Fruit fly (Drosophila melanogaster) whole organism, prepupa: ENCODE results near the gene CG2975.

Experiments
- Blimp-1 ChIP-seq: fragments of 200-800 bp; sonication (Bioruptor generic); optimal IDR thresholded peaks from 3 replicates; lab custom pipeline; 2017; ENCODE audit warnings: missing biosample characterization, missing genetic modification characterization, mild to moderate bottlenecking, moderate library complexity, missing genetic modification reagents
- CG10631 ChIP-seq: fragments of 200-800 bp; sonication (Bioruptor generic); optimal IDR thresholded peaks from 2 replicates; lab custom pipeline; 2016; ENCODE audit warnings: missing biosample characterization, missing genetic modification characterization
- CG1621 ChIP-seq: fragments of 200-800 bp; sonication (Bioruptor generic); optimal IDR thresholded peaks from 3 replicates; lab custom pipeline; 2018; ENCODE audit warnings: missing biosample characterization, mild to moderate bottlenecking, missing genetic modification characterization
- CG16779 ChIP-seq: fragments of 200-800 bp; sonication (Bioruptor generic); optimal IDR thresholded peaks from 3 replicates; lab custom pipeline; 2017; ENCODE audit warnings: missing biosample characterization, mild to moderate bottlenecking, missing genetic modification characterization
- CG3032 ChIP-seq: fragments of 200-800 bp; optimal IDR thresholded peaks from 2 replicates; lab custom pipeline; 2019; ENCODE audit warnings: missing biosample characterization, mild to moderate bottlenecking, missing genetic modification characterization, moderate library complexity
- CG31627 ChIP-seq: fragments of 200-800 bp; sonication (Bioruptor generic); optimal IDR thresholded peaks from 3 replicates; lab custom pipeline; 2016; ENCODE audit warnings: missing biosample characterization, missing genetic modification characterization
- CG32006 ChIP-seq: fragments of 200-800 bp; sonication (Bioruptor generic); optimal IDR thresholded peaks from 3 replicates; lab custom pipeline; 2017; ENCODE audit warnings: missing biosample characterization, mild to moderate bottlenecking, missing genetic modification characterization
- CG34406 ChIP-seq: fragments of 200-800 bp; sonication (Bioruptor generic); optimal IDR thresholded peaks from 3 replicates; lab custom pipeline; 2016; ENCODE audit warnings: missing biosample characterization, missing genetic modification characterization
- CG6792 ChIP-seq: fragments of 200-800 bp; sonication (Bioruptor generic); optimal IDR thresholded peaks from 3 replicates; lab custom pipeline; 2016; ENCODE audit warnings: missing biosample characterization, missing genetic modification characterization
- CG6808 ChIP-seq: fragments of 200-800 bp; sonication (Bioruptor generic); optimal IDR thresholded peaks from 3 replicates; lab custom pipeline; 2017; ENCODE audit warnings: missing biosample characterization, missing genetic modification characterization, mild to moderate bottlenecking, moderate library complexity, missing genetic modification reagents
- CG6854 ChIP-seq: fragments of 200-800 bp; sonication (Bioruptor generic); optimal IDR thresholded peaks from 2 replicates; lab custom pipeline; 2017; ENCODE audit warnings: missing biosample characterization, mild to moderate bottlenecking, missing genetic modification characterization
- CG7368 ChIP-seq: fragments of 200-800 bp; sonication (Bioruptor generic); optimal IDR thresholded peaks from 3 replicates; lab custom pipeline; 2016; ENCODE audit warnings: missing biosample characterization, missing genetic modification characterization
- CG8119 ChIP-seq: fragments of 200-800 bp; sonication (Bioruptor generic); IDR thresholded peaks from 3 replicates; pipeline ENCODE4 v1.3.6; 2022; ENCODE audit warnings: missing biosample characterization, missing genetic modification characterization
- CG9139 ChIP-seq: fragments of 200-800 bp; sonication (Bioruptor generic); optimal IDR thresholded peaks from 3 replicates; lab custom pipeline; 2017; ENCODE audit warnings: missing biosample characterization, mild to moderate bottlenecking, missing genetic modification characterization
- Eip75B ChIP-seq: fragments of 200-800 bp; sonication (Bioruptor generic); optimal IDR thresholded peaks from 3 replicates; lab custom pipeline; 2016; ENCODE audit warnings: missing biosample characterization, missing genetic modification characterization
- Eip78C ChIP-seq: fragments of 200-800 bp; sonication (Bioruptor generic); peaks from one replicate; lab custom pipeline; 2016; ENCODE audit warnings: missing biosample characterization, missing genetic modification characterization
- Ets21C ChIP-seq: fragments of 200-800 bp; sonication (Bioruptor generic); optimal IDR thresholded peaks from 3 replicates; lab custom pipeline; 2016; ENCODE audit warnings: missing biosample characterization, missing genetic modification characterization
- Hr38 ChIP-seq: sonication (Bioruptor generic); optimal IDR thresholded peaks from 2 replicates; lab custom pipeline; 2016; ENCODE audit warnings: missing biosample characterization, missing genetic modification characterization
- Hr39 ChIP-seq: fragments of 200-800 bp; sonication (Bioruptor generic); optimal IDR thresholded peaks from 2 replicates; lab custom pipeline; 2016; ENCODE audit warnings: missing biosample characterization, missing genetic modification characterization
- Lpt ChIP-seq: fragments of 200-800 bp; sonication (Bioruptor generic); optimal IDR thresholded peaks from 3 replicates; lab custom pipeline; 2016; ENCODE audit warnings: missing biosample characterization, missing genetic modification characterization
- Met ChIP-seq: fragments of 200-800 bp; sonication (Bioruptor generic); optimal IDR thresholded peaks from 3 replicates; lab custom pipeline; 2016; ENCODE audit warnings: missing biosample characterization, missing genetic modification characterization
- Smox ChIP-seq: fragments of 200-800 bp; sonication (Bioruptor generic); optimal IDR thresholded peaks from 3 replicates; lab custom pipeline; 2016; ENCODE audit warnings: missing biosample characterization, missing genetic modification characterization
- Sox102F ChIP-seq: fragments of 200-800 bp; sonication (Bioruptor generic); optimal IDR thresholded peaks from 2 replicates; lab custom pipeline; 2016; ENCODE audit warnings: missing biosample characterization, mild to moderate bottlenecking, missing genetic modification characterization
- achi ChIP-seq: fragments of 200-800 bp; sonication (Bioruptor generic); optimal IDR thresholded peaks from 3 replicates; lab custom pipeline; 2016; ENCODE audit warnings: missing biosample characterization, missing genetic modification characterization
- dac ChIP-seq: fragments of 200-800 bp; sonication (Bioruptor generic); optimal IDR thresholded peaks from 2 replicates; lab custom pipeline; 2017; ENCODE audit warnings: missing biosample characterization, mild to moderate bottlenecking, missing genetic modification characterization
- eg ChIP-seq: fragments of 200-800 bp; sonication (Bioruptor generic); IDR thresholded peaks from 3 replicates; pipeline ENCODE4 v1.3.6; 2022; ENCODE audit warnings: missing biosample characterization, missing genetic modification characterization
- fd59A ChIP-seq: fragments of 200-800 bp; sonication (Bioruptor generic); optimal IDR thresholded peaks from 2 replicates; lab custom pipeline; 2017; ENCODE audit warnings: missing biosample characterization, mild to moderate bottlenecking, missing genetic modification characterization, missing genetic modification reagents
- fd85E ChIP-seq: fragments of 200-800 bp; sonication (Bioruptor generic); optimal IDR thresholded peaks from 3 replicates; lab custom pipeline; 2016; ENCODE audit warnings: missing biosample characterization, missing genetic modification characterization
- net ChIP-seq: fragments of 200-800 bp; sonication (Bioruptor generic); optimal IDR thresholded peaks from 3 replicates; lab custom pipeline; 2016; ENCODE audit warnings: missing biosample characterization, missing genetic modification characterization
- spab ChIP-seq: fragments of 200-800 bp; sonication (Bioruptor generic); optimal IDR thresholded peaks from 2 replicates; lab custom pipeline; 2017; ENCODE audit warnings: missing biosample characterization, mild to moderate bottlenecking, missing genetic modification characterization, missing genetic modification reagents
- ss ChIP-seq, 2 experiments: fragments of 200-800 bp; sonication (Bioruptor generic); optimal IDR thresholded peaks; 2 replicates in 1 of 2; 3 replicates in 1 of 2; lab custom pipeline; 2017 to 2018; ENCODE audit warnings: mild to moderate bottlenecking in 2 of 2, missing biosample characterization in 2 of 2, missing genetic modification characterization in 2 of 2, moderate library complexity in 1 of 2
- svp ChIP-seq: fragments of 200-800 bp; sonication (Bioruptor generic); peaks from one replicate; lab custom pipeline; 2016; ENCODE audit warnings: missing biosample characterization, missing genetic modification characterization
- vri ChIP-seq: fragments of 200-800 bp; sonication (Bioruptor generic); optimal IDR thresholded peaks from 3 replicates; lab custom pipeline; 2016; ENCODE audit warnings: missing biosample characterization, mild to moderate bottlenecking, missing genetic modification characterization

The CG2975 gene

dm6 chr2L:2807597-2807996 is 32.3 kb upstream of the CG2975 start:
- peak; percentile 87 for TF ChIP-seq svp (GFP tag; lab: Kevin White, UChicago)
- no peak for TF ChIP-seq Blimp-1 (GFP tag; lab: Kevin White, UChicago)
- TF ChIP-seq Hr38, result no peak
- TF ChIP-seq ss (GFP tag; optimal IDR thresholded peaks at IDR 0.05; lab: Kevin White, UChicago), result no peak
- TF ChIP-seq Eip78C (GFP tag; lab: Kevin White, UChicago), result peak; percentile 17

dm6 chr2L:2808038-2808699 is 31.8 kb upstream of the CG2975 start:
- no peak for TF ChIP-seq achi
- TF ChIP-seq CG6808 (GFP tag; lab: Kevin White, UChicago), result peak; percentile 27
- peak; percentile 25 for TF ChIP-seq Eip78C (GFP tag; lab: Kevin White, UChicago)
- TF ChIP-seq CG34406 (GFP tag; lab: Kevin White, UChicago), result no peak
- peak; percentile 11 for TF ChIP-seq CG16779 (tag; lab: Kevin White, UChicago)
- peak in 1 of 2 experiments; percentile 47 for TF ChIP-seq ss (GFP tag; optimal IDR thresholded peaks at IDR 0.05; lab: Kevin White, UChicago)
- no peak for TF ChIP-seq spab
- peak; percentile 28; the same call in 1 of the 3 replicates for TF ChIP-seq eg (GFP tag; lab: Robert Waterston, UW)
- TF ChIP-seq vri (GFP tag; lab: Kevin White, UChicago), result peak; percentile 1
- peak; percentile 89 for TF ChIP-seq svp (GFP tag; lab: Kevin White, UChicago)
- peak; percentile 5 for TF ChIP-seq CG9139 (GFP tag; lab: Kevin White, UChicago)
- 0 out of 3 replicates have a peak, but pooled peaks have one; percentile 32 for TF ChIP-seq CG8119
- peak; percentile 3 for TF ChIP-seq Eip75B
- no peak for TF ChIP-seq CG6854 (GFP tag; lab: Kevin White, UChicago)
- no peak for TF ChIP-seq CG1621 (tag; lab: Kevin White, UChicago)
- TF ChIP-seq Ets21C (GFP tag; lab: Kevin White, UChicago), result no peak

DNA sequence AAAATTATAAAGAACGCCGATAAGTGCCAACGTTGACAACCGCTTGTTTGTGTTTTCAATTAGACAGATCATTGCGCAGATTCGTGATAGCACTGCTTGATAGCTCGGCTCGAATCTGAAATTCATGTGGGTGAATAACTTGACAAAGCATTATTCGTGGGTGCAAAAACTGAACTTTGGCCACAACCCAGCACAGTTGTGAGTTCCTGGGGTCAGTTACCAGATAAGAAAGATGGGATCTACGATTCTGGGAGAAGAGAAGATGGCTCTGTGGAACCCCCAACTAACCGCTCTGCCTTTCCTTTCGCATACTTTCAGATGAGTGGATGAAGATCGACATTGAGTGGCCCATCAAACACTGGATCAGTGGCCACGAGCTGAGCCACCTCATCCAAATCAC is 29.1 kb upstream of the CG2975 start:
- no peak for TF ChIP-seq CG31627 (GFP tag; lab: Kevin White, UChicago)
- TF ChIP-seq fd59A, result no peak
- peak; percentile 96 for TF ChIP-seq svp (GFP tag; lab: Kevin White, UChicago)

dm6 chr2L:2812137-2812536 is 27.8 kb upstream of the CG2975 start, which contains the start of gene CG2964:
CG2964 (plus strand) TSS chr2L:2812437.
- TF ChIP-seq Hr39 (GFP tag; lab: Kevin White, UChicago) (no peak), CG10631 (no peak), vri (GFP tag; lab: Kevin White, UChicago) (no peak), fd59A (no peak), fd85E (GFP tag; lab: Kevin White, UChicago) (no peak), net (no peak), Sox102F (GFP tag; lab: Kevin White, UChicago) (no peak), CG6792 (GFP tag; lab: Kevin White, UChicago) (no peak), CG34406 (GFP tag; lab: Kevin White, UChicago) (no peak), dac (GFP tag; lab: Kevin White, UChicago) (no peak), ss (GFP tag; optimal IDR thresholded peaks at IDR 0.05; lab: Kevin White, UChicago) (no peak), CG32006 (GFP tag; lab: Kevin White, UChicago) (no peak), CG7368 (GFP tag; lab: Kevin White, UChicago) (no peak), Lpt (GFP tag; lab: Kevin White, UChicago) (no peak), Smox (GFP tag; lab: Kevin White, UChicago) (no peak), CG3032 (tag; lab: Kevin White, UChicago) (no peak), CG1621 (tag; lab: Kevin White, UChicago) (no peak), Met (GFP tag; lab: Kevin White, UChicago) (no peak)
